Worm (Caenorhabditis elegans) whole organism, L2 larva: Measurements from ENCODE around the gene gld-3.

Experiments used
- C34F6.9 ChIP-seq: fragments of 150-350 bp; optimal IDR thresholded peaks from 2 replicates; lab custom pipeline; 2014; ENCODE audit warnings: missing biosample characterization, missing genetic modification characterization
- R02D3.7 ChIP-seq: fragments of 150-350 bp; optimal IDR thresholded peaks from 2 replicates; lab custom pipeline; 2014; ENCODE audit warnings: missing biosample characterization, missing genetic modification characterization
- ZK546.5 ChIP-seq: sonication (generic microtip); optimal IDR thresholded peaks from 2 replicates; lab custom pipeline; 2017; ENCODE audit warnings: missing biosample characterization, missing genetic modification characterization
- elt-1 ChIP-seq: fragments of 150-350 bp; optimal IDR thresholded peaks from 2 replicates; lab custom pipeline; 2014; ENCODE audit warnings: missing biosample characterization, missing genetic modification characterization
- elt-3 ChIP-seq: sonication (generic microtip); optimal IDR thresholded peaks from 2 replicates; lab custom pipeline; 2017; ENCODE audit warnings: missing biosample characterization, missing genetic modification characterization
- gmeb-1 ChIP-seq: fragments of 150-350 bp; optimal IDR thresholded peaks from 2 replicates; lab custom pipeline; 2014; ENCODE audit warnings: missing biosample characterization, missing genetic modification characterization
- mab-5 ChIP-seq: fragments of 150-350 bp; optimal IDR thresholded peaks from 2 replicates; lab custom pipeline; 2014; ENCODE audit warnings: missing biosample characterization, missing genetic modification characterization
- nhr-10 ChIP-seq: sonication (generic microtip); optimal IDR thresholded peaks from 2 replicates; lab custom pipeline; 2017; ENCODE audit warnings: missing biosample characterization, missing genetic modification characterization
- nhr-11 ChIP-seq: fragments of 150-350 bp; optimal IDR thresholded peaks from 2 replicates; lab custom pipeline; 2014; ENCODE audit warnings: missing biosample characterization, missing genetic modification characterization
- nhr-12 ChIP-seq: fragments of 150-350 bp; optimal IDR thresholded peaks from 2 replicates; lab custom pipeline; 2014; ENCODE audit warnings: missing biosample characterization, missing genetic modification characterization
- nhr-21 ChIP-seq: fragments of 150-350 bp; optimal IDR thresholded peaks from 2 replicates; lab custom pipeline; 2014; ENCODE audit warnings: missing biosample characterization, missing genetic modification characterization
- nhr-23 ChIP-seq: fragments of 150-350 bp; optimal IDR thresholded peaks from 2 replicates; lab custom pipeline; 2014; ENCODE audit warnings: missing biosample characterization, missing genetic modification reagents, missing genetic modification characterization
- nhr-77 ChIP-seq: fragments of 150-350 bp; optimal IDR thresholded peaks from 2 replicates; lab custom pipeline; 2014; ENCODE audit warnings: missing biosample characterization, missing genetic modification characterization
- skn-1 ChIP-seq: sonication (generic microtip); optimal IDR thresholded peaks from 2 replicates; lab custom pipeline; 2017; ENCODE audit warnings: missing biosample characterization, missing genetic modification characterization
- sma-3 ChIP-seq: sonication (generic microtip); optimal IDR thresholded peaks from 2 replicates; lab custom pipeline; 2016; ENCODE audit warnings: missing genetic modification reagents, missing genetic modification characterization, missing compliant biosample characterization
- snpc-4 ChIP-seq: fragments of 150-350 bp; optimal IDR thresholded peaks from 2 replicates; lab custom pipeline; 2014; ENCODE audit warnings: missing biosample characterization, missing genetic modification characterization
- ztf-11 ChIP-seq: sonication (generic microtip); optimal IDR thresholded peaks from 2 replicates; lab custom pipeline; 2017; ENCODE audit warnings: missing biosample characterization, missing genetic modification characterization
- ztf-4 ChIP-seq: fragments of 150-350 bp; optimal IDR thresholded peaks from 2 replicates; lab custom pipeline; 2014; ENCODE audit warnings: missing biosample characterization, missing genetic modification characterization

The gld-3 gene

DNA sequence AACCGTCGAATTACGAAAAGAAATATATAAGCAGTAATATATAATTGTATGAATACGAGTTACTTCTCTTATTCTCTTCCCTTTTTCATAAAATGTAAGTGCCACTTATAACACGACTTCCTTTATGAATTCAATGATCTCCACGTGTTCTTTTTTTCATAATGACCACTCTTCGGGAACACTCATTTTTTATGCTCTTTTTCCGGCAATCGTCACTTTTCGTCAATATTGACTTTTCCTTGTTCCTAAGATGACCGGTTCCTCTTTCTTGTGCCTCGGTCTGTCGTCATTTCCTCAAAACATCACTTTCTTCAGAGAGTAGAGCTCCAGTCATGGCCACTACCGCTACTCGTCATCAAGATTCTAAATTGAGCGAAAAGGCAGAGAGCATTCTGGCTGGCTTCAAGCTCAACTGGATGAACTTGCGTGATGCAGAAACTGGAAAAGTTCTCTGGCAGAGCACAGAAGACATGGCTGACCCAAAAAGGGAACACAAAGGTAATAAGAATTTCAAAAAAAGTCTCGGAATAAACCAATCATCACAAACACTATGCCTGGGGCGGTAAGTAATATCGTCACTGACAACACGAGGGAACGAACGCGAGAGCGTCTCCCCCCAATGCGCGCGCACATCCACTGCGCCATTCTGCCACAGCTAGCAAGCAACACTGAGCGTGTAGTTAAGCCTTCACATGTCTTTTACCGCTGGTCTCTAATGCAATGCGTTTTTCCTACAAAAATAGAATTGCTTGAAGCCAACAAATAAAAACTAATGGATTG is 51.2 kb downstream of the gld-3 start, which contains the start of gene pdl-1 (continued):
- TF ChIP-seq nhr-12 (tag; lab: Kevin White, UChicago), result no peak
- peak; percentile 22 for TF ChIP-seq snpc-4 (tag; lab: Kevin White, UChicago)
- no peak for TF ChIP-seq elt-1 (tag; lab: Kevin White, UChicago)

DNA sequence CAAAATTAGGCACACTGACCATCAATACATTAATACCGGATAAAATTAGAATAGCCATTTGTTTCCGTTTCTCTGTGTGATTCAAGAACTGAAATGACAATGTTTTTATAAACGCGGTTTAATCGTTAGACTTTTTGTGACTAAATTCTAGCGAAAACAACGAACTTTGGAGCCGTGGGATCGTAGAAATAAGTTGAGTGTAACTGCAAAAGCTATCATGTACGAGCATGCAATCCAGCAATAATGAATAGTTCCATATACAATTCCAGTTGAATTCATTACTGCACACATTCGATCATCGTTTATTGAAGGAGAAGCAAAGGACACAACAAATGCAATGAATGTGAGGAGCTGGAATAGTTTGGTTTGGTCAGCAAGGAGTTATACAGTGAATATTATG is 53.7 kb downstream of the gld-3 start:
- no peak for TF ChIP-seq elt-3 (tag; lab: Kevin White, UChicago)
- TF ChIP-seq snpc-4 (tag; lab: Kevin White, UChicago), result no peak
- TF ChIP-seq nhr-77 (tag; lab: Kevin White, UChicago), result no peak
- no peak for TF ChIP-seq R02D3.7 (tag; lab: Kevin White, UChicago)
- no peak for TF ChIP-seq nhr-11 (tag; lab: Kevin White, UChicago)
- TF ChIP-seq nhr-12 (tag; lab: Kevin White, UChicago), result no peak
- TF ChIP-seq mab-5 (tag; lab: Kevin White, UChicago), result no peak
- no peak for TF ChIP-seq nhr-23
- no peak for TF ChIP-seq skn-1 (tag; lab: Kevin White, UChicago)
- TF ChIP-seq ztf-4 (tag; lab: Kevin White, UChicago), result no peak
- TF ChIP-seq C34F6.9 (tag; lab: Kevin White, UChicago), result no peak
- TF ChIP-seq ztf-11 (tag; lab: Kevin White, UChicago), result no peak
- TF ChIP-seq gmeb-1 (tag; lab: Kevin White, UChicago), result no peak
- TF ChIP-seq ZK546.5, result no peak
- TF ChIP-seq sma-3 (GFP tag; lab: Kevin White, UChicago), result no peak
- TF ChIP-seq nhr-21 (tag; lab: Kevin White, UChicago), result no peak
- TF ChIP-seq nhr-10 (tag; lab: Kevin White, UChicago), result no peak

DNA sequence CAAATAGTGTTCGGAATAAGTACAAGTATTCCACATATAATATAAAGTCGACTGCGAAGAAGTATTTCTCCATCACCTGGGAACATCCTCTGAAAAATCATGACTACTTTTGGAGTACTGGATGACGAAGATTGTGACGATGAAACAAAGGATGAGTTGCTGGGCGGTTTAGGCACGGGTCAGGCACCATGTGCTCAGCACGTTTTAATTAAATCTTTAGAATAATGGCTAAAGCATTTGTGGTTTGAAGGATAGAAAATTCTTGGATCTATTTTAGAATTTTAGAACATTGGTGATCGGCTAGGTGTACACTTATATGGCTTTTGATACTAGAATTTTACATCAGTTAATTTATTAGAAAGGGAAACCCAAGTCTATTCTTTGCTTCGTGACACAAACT is 54.7 kb downstream of the gld-3 start, which contains the start of gene C27H5.6:
Gene C27H5.6 (minus strand): TSS at position 101 of the 400 bp plus-strand sequence.
- TF ChIP-seq ztf-11 (tag; lab: Kevin White, UChicago) (no peak), R02D3.7 (tag; lab: Kevin White, UChicago) (no peak)
